Worm (Caenorhabditis elegans): ENCODE data around the gene W06A7.4.
A peak's percentile ranks its signal among the peaks of the same experiment; 100 is the strongest.

W06A7.4 gene

ce11 chrV:14854261-14854660 is 30.0 kb downstream of the W06A7.4 start:
- TF ChIP-seq tbp1 (GFP tag; optimal IDR thresholded peaks at IDR 0.05) (no peak), Y79H2A.3 (GFP tag; conservative IDR thresholded peaks at IDR 0.05) (no peak), him-1 (tag; optimal IDR thresholded peaks at IDR 0.05) (no peak), attf-6 (GFP tag; IDR thresholded peaks at IDR 0.05) (no peak), efl-1 (GFP tag; optimal IDR thresholded peaks at IDR 0.05) (no peak), snpc-1.1 (tag; optimal IDR thresholded peaks at IDR 0.05; ENCODE audit: insufficient read depth) (no peak), B0261.1 (tag; optimal IDR thresholded peaks at IDR 0.05) (no peak), F57C9.4 (tag; optimal IDR thresholded peaks at IDR 0.05) (no peak), lin-35 (GFP tag; optimal IDR thresholded peaks at IDR 0.05) (no peak), hlh-12 (tag; optimal IDR thresholded peaks at IDR 0.05) (no peak), F23B12.7 (tag; optimal IDR thresholded peaks at IDR 0.05; ENCODE audit: insufficient read depth) (no peak), C06A6.2 (GFP tag; conservative IDR thresholded peaks at IDR 0.05) (no peak), ztf-26 (tag; optimal IDR thresholded peaks at IDR 0.05) (no peak)

DNA sequence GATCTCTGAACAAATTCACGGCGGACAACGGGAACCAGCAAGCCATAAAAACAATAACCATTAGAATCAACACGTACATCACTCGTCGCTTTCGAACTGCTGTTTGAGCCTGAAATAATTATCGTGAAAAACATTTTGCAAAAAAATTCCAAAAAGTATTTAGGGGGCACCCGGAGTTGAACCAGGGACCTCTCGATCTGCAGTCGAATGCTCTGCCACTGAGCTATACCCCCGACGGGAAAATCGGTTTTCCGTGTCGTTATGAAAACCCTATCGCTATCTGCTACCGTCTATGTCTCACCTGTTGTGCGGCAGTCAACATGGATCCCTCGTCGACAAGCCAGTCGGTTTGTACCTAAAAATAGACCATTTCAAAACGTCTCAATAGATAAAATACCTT is 31.4 kb downstream of the W06A7.4 start:
- 0 out of 2 replicates have a peak, but pooled peaks have one; percentile 68 for TF ChIP-seq Y56A3A.18 (GFP tag; IDR thresholded peaks at IDR 0.05)
- 0 out of 2 replicates have a peak, but pooled peaks have one; percentile 33 for TF ChIP-seq Y95B8A.8 (GFP tag; IDR thresholded peaks at IDR 0.05)
- TF ChIP-seq ZK185.1 (tag; optimal IDR thresholded peaks at IDR 0.05; ENCODE audit: poor library complexity, severe bottlenecking) = peak; percentile 49
- TF ChIP-seq zim-3 (tag; optimal IDR thresholded peaks at IDR 0.05) = peak; percentile 1
- peak; percentile 68 for TF ChIP-seq hmg-1.2 (GFP tag; IDR thresholded peaks at IDR 0.05)
- TF ChIP-seq tbp1 (GFP tag; optimal IDR thresholded peaks at IDR 0.05) = peak; percentile 92
- no peak for TF ChIP-seq B0336.3 (GFP tag; IDR thresholded peaks at IDR 0.05)
- no peak for TF ChIP-seq Y67H2A.10 (GFP tag; conservative IDR thresholded peaks at IDR 0.05)
- TF ChIP-seq bed-1 (GFP tag; IDR thresholded peaks at IDR 0.05) = no peak
- TF ChIP-seq madf-8 (GFP tag; conservative IDR thresholded peaks at IDR 0.05) = no peak
- no peak for TF ChIP-seq snpc-4 (GFP tag; optimal IDR thresholded peaks at IDR 0.05)
- TF ChIP-seq snpc-4 (tag; optimal IDR thresholded peaks at IDR 0.05) = peak; percentile 76 to 89 (median 82)
- no peak for TF ChIP-seq mxl-1 (tag; optimal IDR thresholded peaks at IDR 0.05)
- peak; percentile 48; the same call in 1 of the 2 replicates for TF ChIP-seq D2030.7 (GFP tag; IDR thresholded peaks at IDR 0.05)
- TF ChIP-seq tbx-9 (tag; optimal IDR thresholded peaks at IDR 0.05; ENCODE audit: borderline replicate concordance) = no peak
- TF ChIP-seq hsf-1 (GFP tag; IDR thresholded peaks at IDR 0.05) = no peak
- TF ChIP-seq chd-7 (tag; optimal IDR thresholded peaks at IDR 0.05) = peak; percentile 39
- peak; percentile 23 for TF ChIP-seq mes-4 (tag; optimal IDR thresholded peaks at IDR 0.05)
- peak; percentile 9 for TF ChIP-seq athp-1 (tag; optimal IDR thresholded peaks at IDR 0.05)
- TF ChIP-seq hmg-20 (GFP tag; IDR thresholded peaks at IDR 0.05) = no peak
- TF ChIP-seq zfh-2 (GFP tag; conservative IDR thresholded peaks at IDR 0.05) = no peak
- peak; percentile 72 for TF ChIP-seq rpc-1 (optimal IDR thresholded peaks at IDR 0.05)
- TF ChIP-seq rpc-1 (tag; optimal IDR thresholded peaks at IDR 0.05) = peak; percentile 75
- TF ChIP-seq F52B5.7 (tag; optimal IDR thresholded peaks at IDR 0.05) = peak; percentile 47
- peak; percentile 38; the same call in 1 of the 2 replicates for TF ChIP-seq nfyb-1 (GFP tag; IDR thresholded peaks at IDR 0.05)
- TF ChIP-seq T07F8.4 (tag; optimal IDR thresholded peaks at IDR 0.05) = peak; percentile 31
- no peak for TF ChIP-seq attf-3 (GFP tag; conservative IDR thresholded peaks at IDR 0.05)
- no peak for TF ChIP-seq egl-44 (GFP tag; IDR thresholded peaks at IDR 0.05)
- TF ChIP-seq snpc-1.3 (tag; optimal IDR thresholded peaks at IDR 0.05; ENCODE audit: insufficient read depth) = peak; percentile 39
- peak; percentile 3 for TF ChIP-seq ceh-27 (GFP tag; optimal IDR thresholded peaks at IDR 0.05)
- TF ChIP-seq lin-26 (GFP tag; IDR thresholded peaks at IDR 0.05) = peak; percentile 82
- peak in 1 of 2 experiments; percentile 67 for TF ChIP-seq rec-8 (tag; optimal IDR thresholded peaks at IDR 0.05)
- TF ChIP-seq F33H1.4 (GFP tag; IDR thresholded peaks at IDR 0.05) = peak; percentile 17; the same call in 1 of the 2 replicates
- peak; percentile 3 for TF ChIP-seq ztf-18 (tag; optimal IDR thresholded peaks at IDR 0.05)
- no peak for TF ChIP-seq ztf-3 (GFP tag; optimal IDR thresholded peaks at IDR 0.05)
- 0 out of 2 replicates have a peak, but pooled peaks have one; percentile 54 for TF ChIP-seq ztf-25 (GFP tag; IDR thresholded peaks at IDR 0.05)
